Worm (Caenorhabditis elegans) whole organism, early embryonic: Measurements from ENCODE around the gene Y2H9A.4.

Source experiments
- ama-1 ChIP-seq: fragments of 150-350 bp; optimal IDR thresholded peaks from 2 replicates; lab custom pipeline; 2014
- ceh-13 ChIP-seq: fragments of 200-800 bp; sonication (Bioruptor generic); optimal IDR thresholded peaks from 2 replicates; lab custom pipeline; 2018; ENCODE audit warnings: mild to moderate bottlenecking, missing genetic modification characterization, missing compliant biosample characterization
- flt-1 ChIP-seq: fragments of 200-800 bp; sonication (Bioruptor generic); IDR thresholded peaks from 2 replicates; pipeline ENCODE4 v1.3.6; 2022; ENCODE audit warnings: missing genetic modification characterization, missing compliant biosample characterization
- pes-1 ChIP-seq: fragments of 200-800 bp; sonication (Bioruptor generic); IDR thresholded peaks from 2 replicates; pipeline ENCODE4 v1.3.6; 2022; ENCODE audit warnings: missing genetic modification reagents, missing genetic modification characterization, missing compliant biosample characterization
- tbx-37 ChIP-seq: fragments of 200-800 bp; sonication (Bioruptor generic); conservative IDR thresholded peaks from 2 replicates; pipeline ENCODE4 v1.3.6; 2022; ENCODE audit warnings: missing genetic modification reagents, missing genetic modification characterization, missing compliant biosample characterization

DNA sequence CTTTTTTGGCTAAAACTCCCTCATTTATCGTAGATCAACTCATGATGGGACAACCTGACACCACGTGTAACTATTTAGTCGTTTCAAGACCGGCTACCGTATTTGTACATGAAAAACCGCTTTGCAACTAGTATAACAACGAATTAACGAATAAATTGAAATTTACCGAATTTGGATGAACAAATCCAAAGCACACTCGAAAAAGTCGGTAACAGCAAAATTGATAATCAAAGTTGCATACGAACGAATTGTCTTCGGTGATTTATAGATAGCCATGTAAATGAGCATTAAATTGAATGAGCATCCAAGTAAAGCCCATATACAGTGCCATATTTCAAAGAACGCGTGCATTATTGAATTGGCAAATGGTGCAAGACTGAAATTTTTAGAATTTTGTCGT is 13.3 kb upstream of the Y2H9A.4 start, which contains the start of gene srd-17:
- TF ChIP-seq ama-1 (lab: Kevin White, UChicago) (no peak), tbx-37 (GFP tag; lab: Robert Waterston, UW) (no peak), flt-1 (GFP tag; lab: Robert Waterston, UW) (no peak), ceh-13 (GFP tag; lab: Kevin White, UChicago) (no peak), pes-1 (GFP tag; lab: Robert Waterston, UW) (no peak)
